Worm (Caenorhabditis elegans): ENCODE results near the gene bcs-1.

Gene bcs-1

ce11 chrII:8587660-8588230 lies 16.9 kb downstream of the bcs-1 start:
- no peak for TF ChIP-seq W03F9.2 (tag; optimal IDR thresholded peaks at IDR 0.05)
- TF ChIP-seq him-1 (tag; optimal IDR thresholded peaks at IDR 0.05) = no peak
- no peak for TF ChIP-seq dao-5 (tag; optimal IDR thresholded peaks at IDR 0.05)

- TF ChIP-seq W03F9.2 (tag; optimal IDR thresholded peaks at IDR 0.05) = no peak
- no peak for TF ChIP-seq dao-5 (tag; optimal IDR thresholded peaks at IDR 0.05)
- TF ChIP-seq him-1 (tag; optimal IDR thresholded peaks at IDR 0.05) = no peak
These were observed 17.6 kb downstream of the bcs-1 start for ce11 chrII:8588442-8588841.

ce11 chrII:8589227-8589626 lies 18.3 kb downstream of the bcs-1 start:
- TF ChIP-seq W03F9.2 (tag; optimal IDR thresholded peaks at IDR 0.05) (no peak), dao-5 (tag; optimal IDR thresholded peaks at IDR 0.05) (no peak), him-1 (tag; optimal IDR thresholded peaks at IDR 0.05) (no peak)

ce11 chrII:8590684-8591083 lies 19.8 kb downstream of the bcs-1 start, which contains the start of gene aptf-4:
TSS of gene aptf-4 (plus strand) at chrII:8590984.
- TF ChIP-seq him-1 (tag; optimal IDR thresholded peaks at IDR 0.05) = no peak
- TF ChIP-seq W03F9.2 (tag; optimal IDR thresholded peaks at IDR 0.05) = no peak
- no peak for TF ChIP-seq dao-5 (tag; optimal IDR thresholded peaks at IDR 0.05)

- no peak for TF ChIP-seq W03F9.2 (tag; optimal IDR thresholded peaks at IDR 0.05)
- TF ChIP-seq him-1 (tag; optimal IDR thresholded peaks at IDR 0.05) = no peak
- TF ChIP-seq dao-5 (tag; optimal IDR thresholded peaks at IDR 0.05) = no peak
These were observed 23.1 kb downstream of the bcs-1 start, which contains the start of gene aptf-3 for ce11 chrII:8593840-8594625. TSS of gene aptf-3 (plus strand) at chrII:8594190.

- TF ChIP-seq him-1 (tag; optimal IDR thresholded peaks at IDR 0.05) = no peak
- TF ChIP-seq dao-5 (tag; optimal IDR thresholded peaks at IDR 0.05) = no peak
- no peak for TF ChIP-seq W03F9.2 (tag; optimal IDR thresholded peaks at IDR 0.05)
These were observed 28.3 kb downstream of the bcs-1 start, which contains the start of gene F28C6.5 for ce11 chrII:8599214-8599613. TSS of gene F28C6.5 (plus strand) at chrII:8599514.

ce11 chrII:8600165-8600564 lies 29.3 kb downstream of the bcs-1 start, which contains the start of gene pigg-1:
TSS of gene pigg-1 (minus strand) at chrII:8600265.
- no peak for TF ChIP-seq W03F9.2 (tag; optimal IDR thresholded peaks at IDR 0.05)
- TF ChIP-seq dao-5 (tag; optimal IDR thresholded peaks at IDR 0.05) = no peak
- no peak for TF ChIP-seq him-1 (tag; optimal IDR thresholded peaks at IDR 0.05)

ce11 chrII:8602337-8602944 lies 31.6 kb downstream of the bcs-1 start, which contains the start of the genes cpf-1 and rpl-26:
TSS of gene cpf-1 (minus strand) at chrII:8602440.
TSS of gene rpl-26 (plus strand) at chrII:8602785.
- no peak for TF ChIP-seq dao-5 (tag; optimal IDR thresholded peaks at IDR 0.05)
- no peak for TF ChIP-seq W03F9.2 (tag; optimal IDR thresholded peaks at IDR 0.05)

- TF ChIP-seq W03F9.2 (tag; optimal IDR thresholded peaks at IDR 0.05) (peak; percentile 37), dao-5 (tag; optimal IDR thresholded peaks at IDR 0.05) (peak; percentile 53), him-1 (tag; optimal IDR thresholded peaks at IDR 0.05) (no peak)
These were observed 32.9 kb downstream of the bcs-1 start, which contains the start of gene suf-1 for ce11 chrII:8603567-8604359. TSS of gene suf-1 (plus strand) at chrII:8603846.

ce11 chrII:8606549-8606948 lies 35.7 kb downstream of the bcs-1 start, which contains the start of gene F28C6.8:
TSS of gene F28C6.8 (plus strand) at chrII:8606849.
- TF ChIP-seq him-1 (tag; optimal IDR thresholded peaks at IDR 0.05) = no peak
- no peak for TF ChIP-seq W03F9.2 (tag; optimal IDR thresholded peaks at IDR 0.05)
- no peak for TF ChIP-seq dao-5 (tag; optimal IDR thresholded peaks at IDR 0.05)

- no peak for TF ChIP-seq W03F9.2 (tag; optimal IDR thresholded peaks at IDR 0.05)
These were observed 36.8 kb downstream of the bcs-1 start, which contains the start of gene F28C6.10 for ce11 chrII:8607662-8608061. TSS of gene F28C6.10 (plus strand) at chrII:8607962.

- no peak for TF ChIP-seq dao-5 (tag; optimal IDR thresholded peaks at IDR 0.05)
- no peak for TF ChIP-seq W03F9.2 (tag; optimal IDR thresholded peaks at IDR 0.05)
- no peak for TF ChIP-seq him-1 (tag; optimal IDR thresholded peaks at IDR 0.05)
These were observed 39.2 kb downstream of the bcs-1 start, which contains the start of gene F28C6.9 for ce11 chrII:8610085-8610484. TSS of gene F28C6.9 (minus strand) at chrII:8610185.

- TF ChIP-seq W03F9.2 (tag; optimal IDR thresholded peaks at IDR 0.05) (no peak), dao-5 (tag; optimal IDR thresholded peaks at IDR 0.05) (no peak), him-1 (tag; optimal IDR thresholded peaks at IDR 0.05) (no peak)
These were observed 39.7 kb downstream of the bcs-1 start for ce11 chrII:8610585-8610984.
